Worm (Caenorhabditis elegans) whole organism, early embryonic: ENCODE results near the gene lgc-38.

ENCODE experiments used
- aly-1 ChIP-seq: sonication (generic microtip); optimal IDR thresholded peaks from 2 replicates; lab custom pipeline; 2016; ENCODE audit warnings: missing genetic modification characterization, missing compliant biosample characterization
- ama-1 ChIP-seq: fragments of 150-350 bp; optimal IDR thresholded peaks from 2 replicates; lab custom pipeline; 2014
- ets-7 ChIP-seq: sonication (generic microtip); optimal IDR thresholded peaks from 2 replicates; lab custom pipeline; 2016; ENCODE audit warnings: missing genotype, missing genetic modification characterization, missing compliant biosample characterization
- hmbx-1 ChIP-seq: sonication (generic microtip); optimal IDR thresholded peaks from 2 replicates; lab custom pipeline; 2016; ENCODE audit warnings: mild to moderate bottlenecking, missing genetic modification characterization, missing compliant biosample characterization
- pes-1 ChIP-seq: fragments of 200-800 bp; sonication (Bioruptor generic); IDR thresholded peaks from 2 replicates; pipeline ENCODE4 v1.3.6; 2022; ENCODE audit warnings: missing genetic modification reagents, missing genetic modification characterization, missing compliant biosample characterization
- tbx-11 ChIP-seq: fragments of 200-800 bp; sonication (Bioruptor generic); IDR thresholded peaks from 2 replicates; pipeline ENCODE4 v1.3.6; 2022; ENCODE audit warnings: missing genetic modification characterization, missing compliant biosample characterization

- TF ChIP-seq hmbx-1 (tag; lab: Kevin White, UChicago) (no peak), ama-1 (no peak), pes-1 (GFP tag; lab: Robert Waterston, UW) (no peak), tbx-11 (GFP tag; lab: Robert Waterston, UW) (no peak), aly-1 (tag; lab: Kevin White, UChicago) (no peak), ets-7 (tag; lab: Kevin White, UChicago) (no peak)
These were observed at the start of gene lgc-38 for ce11 chrIII:7008836-7009235.
